Worm (Caenorhabditis elegans) whole organism, L2 larva: ENCODE data around the gene Y43F8B.9.

ENCODE experiments used
- C34F6.9 ChIP-seq: fragments of 150-350 bp; optimal IDR thresholded peaks from 2 replicates; lab custom pipeline; 2014; ENCODE audit warnings: missing biosample characterization, missing genetic modification characterization
- F13H6.1 ChIP-seq: sonication (generic microtip); optimal IDR thresholded peaks from 2 replicates; lab custom pipeline; 2016; ENCODE audit warnings: missing genetic modification characterization, missing compliant biosample characterization
- R02D3.7 ChIP-seq: fragments of 150-350 bp; optimal IDR thresholded peaks from 2 replicates; lab custom pipeline; 2014; ENCODE audit warnings: missing biosample characterization, missing genetic modification characterization
- Y55F3AM.14 ChIP-seq: fragments of 200-800 bp; sonication (Bioruptor generic); optimal IDR thresholded peaks from 2 replicates; lab custom pipeline; 2018; ENCODE audit warnings: mild to moderate bottlenecking, missing genetic modification characterization, missing compliant biosample characterization
- ZK546.5 ChIP-seq: sonication (generic microtip); optimal IDR thresholded peaks from 2 replicates; lab custom pipeline; 2017; ENCODE audit warnings: missing biosample characterization, missing genetic modification characterization
- alr-1 ChIP-seq: fragments of 150-350 bp; optimal IDR thresholded peaks from 2 replicates; lab custom pipeline; 2014; ENCODE audit warnings: missing biosample characterization, missing genetic modification characterization
- aly-2 ChIP-seq: fragments of 150-350 bp; optimal IDR thresholded peaks from 2 replicates; lab custom pipeline; 2014; ENCODE audit warnings: missing biosample characterization, missing genetic modification characterization
- blmp-1 ChIP-seq: sonication (generic microtip); optimal IDR thresholded peaks from 2 replicates; lab custom pipeline; 2017; ENCODE audit warnings: missing genetic modification characterization, mild to moderate bottlenecking, missing compliant biosample characterization, antibody characterized with exemption, moderate library complexity; ENCODE audit not compliant: insufficient read depth
- ceh-16 ChIP-seq: fragments of 150-350 bp; optimal IDR thresholded peaks from 2 replicates; lab custom pipeline; 2014; ENCODE audit warnings: missing biosample characterization, missing genetic modification characterization
- ceh-82 ChIP-seq: fragments of 150-350 bp; optimal IDR thresholded peaks from 2 replicates; lab custom pipeline; 2014; ENCODE audit warnings: missing biosample characterization, missing genetic modification characterization
- dmd-4 ChIP-seq: sonication (generic microtip); optimal IDR thresholded peaks from 2 replicates; lab custom pipeline; 2017; ENCODE audit warnings: missing biosample characterization, missing genetic modification characterization
- egl-27 ChIP-seq: sonication (generic microtip); optimal IDR thresholded peaks from 3 replicates; lab custom pipeline; 2017; ENCODE audit warnings: missing biosample characterization, missing genetic modification reagents, missing genetic modification characterization
- elt-1 ChIP-seq: fragments of 150-350 bp; optimal IDR thresholded peaks from 2 replicates; lab custom pipeline; 2014; ENCODE audit warnings: missing biosample characterization, missing genetic modification characterization
- elt-3 ChIP-seq: sonication (generic microtip); optimal IDR thresholded peaks from 2 replicates; lab custom pipeline; 2017; ENCODE audit warnings: missing biosample characterization, missing genetic modification characterization
- gmeb-1 ChIP-seq: fragments of 150-350 bp; optimal IDR thresholded peaks from 2 replicates; lab custom pipeline; 2014; ENCODE audit warnings: missing biosample characterization, missing genetic modification characterization
- lin-11 ChIP-seq: fragments of 150-350 bp; sonication (generic microtip); optimal IDR thresholded peaks from 2 replicates; lab custom pipeline; 2014; ENCODE audit warnings: missing biosample characterization, missing genetic modification characterization, inconsistent platforms, mixed read lengths
- lin-39 ChIP-seq: fragments of 150-350 bp; optimal IDR thresholded peaks from 2 replicates; lab custom pipeline; 2014; ENCODE audit warnings: missing biosample characterization, missing genetic modification reagents, missing genetic modification characterization
- mab-5 ChIP-seq: fragments of 150-350 bp; optimal IDR thresholded peaks from 2 replicates; lab custom pipeline; 2014; ENCODE audit warnings: missing biosample characterization, missing genetic modification characterization
- mbf-1 ChIP-seq: sonication (generic microtip); optimal IDR thresholded peaks from 2 replicates; lab custom pipeline; 2017; ENCODE audit warnings: missing biosample characterization, missing genetic modification characterization
- nhr-10 ChIP-seq: sonication (generic microtip); optimal IDR thresholded peaks from 2 replicates; lab custom pipeline; 2017; ENCODE audit warnings: missing biosample characterization, missing genetic modification characterization
- nhr-11 ChIP-seq: fragments of 150-350 bp; optimal IDR thresholded peaks from 2 replicates; lab custom pipeline; 2014; ENCODE audit warnings: missing biosample characterization, missing genetic modification characterization
- nhr-12 ChIP-seq: fragments of 150-350 bp; optimal IDR thresholded peaks from 2 replicates; lab custom pipeline; 2014; ENCODE audit warnings: missing biosample characterization, missing genetic modification characterization
- nhr-129 ChIP-seq: fragments of 150-350 bp; optimal IDR thresholded peaks from 2 replicates; lab custom pipeline; 2014; ENCODE audit warnings: missing biosample characterization, missing genetic modification characterization
- nhr-21 ChIP-seq: fragments of 150-350 bp; optimal IDR thresholded peaks from 2 replicates; lab custom pipeline; 2014; ENCODE audit warnings: missing biosample characterization, missing genetic modification characterization
- nhr-23 ChIP-seq: fragments of 150-350 bp; optimal IDR thresholded peaks from 2 replicates; lab custom pipeline; 2014; ENCODE audit warnings: missing biosample characterization, missing genetic modification reagents, missing genetic modification characterization
- nhr-77 ChIP-seq: fragments of 150-350 bp; optimal IDR thresholded peaks from 2 replicates; lab custom pipeline; 2014; ENCODE audit warnings: missing biosample characterization, missing genetic modification characterization
- peb-1 ChIP-seq: fragments of 150-350 bp; optimal IDR thresholded peaks from 2 replicates; lab custom pipeline; 2014; ENCODE audit warnings: missing biosample characterization, missing genetic modification characterization
- sem-4 ChIP-seq: fragments of 150-350 bp; optimal IDR thresholded peaks from 2 replicates; lab custom pipeline; 2014; ENCODE audit warnings: missing biosample characterization, missing genetic modification reagents, missing genetic modification characterization
- skn-1 ChIP-seq: sonication (generic microtip); optimal IDR thresholded peaks from 2 replicates; lab custom pipeline; 2017; ENCODE audit warnings: missing biosample characterization, missing genetic modification characterization
- unc-55 ChIP-seq: fragments of 150-350 bp; sonication (generic microtip); optimal IDR thresholded peaks from 3 replicates; lab custom pipeline; 2014; ENCODE audit warnings: missing biosample characterization, missing genetic modification reagents, missing genetic modification characterization
- unc-62 ChIP-seq: fragments of 150-350 bp; optimal IDR thresholded peaks from 2 replicates; lab custom pipeline; 2014; ENCODE audit warnings: missing biosample characterization, missing genetic modification reagents, missing genetic modification characterization
- zag-1 ChIP-seq: fragments of 150-350 bp; optimal IDR thresholded peaks from 2 replicates; lab custom pipeline; 2014; ENCODE audit warnings: missing biosample characterization, missing genetic modification characterization
- ztf-1 ChIP-seq: fragments of 200-800 bp; sonication (Bioruptor generic); conservative IDR thresholded peaks from 2 replicates; pipeline ENCODE4 v1.3.6; 2022; ENCODE audit warnings: missing genetic modification characterization, missing compliant biosample characterization
- ztf-4 ChIP-seq: fragments of 150-350 bp; optimal IDR thresholded peaks from 2 replicates; lab custom pipeline; 2014; ENCODE audit warnings: missing biosample characterization, missing genetic modification characterization

Y43F8B.9 gene

ce11 chrV:19497087-19497486 is 19.1 kb downstream of the Y43F8B.9 start:
- TF ChIP-seq Y55F3AM.14 (GFP tag; lab: Kevin White, UChicago): no peak
- no peak for TF ChIP-seq skn-1

ce11 chrV:19501389-19501788 is 23.4 kb downstream of the Y43F8B.9 start:
- TF ChIP-seq nhr-129 (tag; lab: Kevin White, UChicago) (no peak), gmeb-1 (no peak), zag-1 (tag; lab: Kevin White, UChicago) (no peak), nhr-23 (tag; lab: Kevin White, UChicago) (no peak), peb-1 (tag; lab: Kevin White, UChicago) (no peak), lin-11 (no peak), nhr-77 (tag; lab: Kevin White, UChicago) (no peak), nhr-11 (tag; lab: Kevin White, UChicago) (no peak), mbf-1 (tag; lab: Kevin White, UChicago) (no peak), unc-62 (GFP tag; lab: Kevin White, UChicago) (no peak), elt-3 (tag; lab: Kevin White, UChicago) (no peak), ztf-4 (no peak), dmd-4 (no peak), ZK546.5 (tag; lab: Kevin White, UChicago) (no peak), elt-1 (no peak), C34F6.9 (no peak), unc-55 (GFP tag; lab: Kevin White, UChicago) (no peak), mab-5 (tag; lab: Kevin White, UChicago) (no peak), aly-2 (tag; lab: Kevin White, UChicago) (no peak)

- TF ChIP-seq alr-1 (tag; lab: Kevin White, UChicago): no peak
- TF ChIP-seq nhr-21 (tag; lab: Kevin White, UChicago): no peak
- TF ChIP-seq R02D3.7 (tag; lab: Kevin White, UChicago): no peak
- TF ChIP-seq zag-1 (tag; lab: Kevin White, UChicago): no peak
- TF ChIP-seq C34F6.9: no peak
- TF ChIP-seq Y55F3AM.14 (GFP tag; lab: Kevin White, UChicago): no peak
- TF ChIP-seq nhr-12 (tag; lab: Kevin White, UChicago): no peak
- TF ChIP-seq ZK546.5 (tag; lab: Kevin White, UChicago): no peak
- no peak for TF ChIP-seq nhr-77 (tag; lab: Kevin White, UChicago)
- no peak for TF ChIP-seq ztf-1 (GFP tag; lab: Robert Waterston, UW)
- TF ChIP-seq, all 48 proteins: peak for 0
Measured at ce11 chrV:19502579-19503151, 24.7 kb downstream of the Y43F8B.9 start, which contains the start of gene Y43F8B.3. Gene Y43F8B.3, plus strand, starts transcription at chrV:19503101.

DNA sequence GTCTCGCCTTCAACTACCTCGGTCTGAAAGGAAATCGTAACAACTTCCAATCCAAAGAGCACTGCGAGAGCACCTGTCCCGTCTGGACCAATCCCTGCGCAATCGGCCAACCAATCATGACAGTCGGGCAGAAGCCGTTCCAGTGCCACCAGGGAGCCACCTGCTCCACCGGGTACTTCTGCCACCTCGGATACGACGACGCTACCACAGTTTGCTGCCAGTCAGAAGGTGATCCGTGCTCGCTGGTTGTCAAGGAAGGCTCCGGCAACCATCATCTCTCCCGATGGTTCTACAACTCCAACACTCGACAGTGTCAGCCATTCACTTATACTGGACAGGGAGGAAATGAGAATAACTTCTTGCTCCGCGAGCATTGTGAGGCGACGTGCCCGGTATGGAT is 31.1 kb downstream of the Y43F8B.9 start:
- TF ChIP-seq skn-1: no peak
- no peak for TF ChIP-seq ceh-82 (tag; lab: Kevin White, UChicago)
- TF ChIP-seq F13H6.1 (tag; lab: Kevin White, UChicago): no peak
- no peak for TF ChIP-seq ztf-4

ce11 chrV:19510352-19510751 is 32.4 kb downstream of the Y43F8B.9 start:
- TF ChIP-seq ceh-16: no peak
- no peak for TF ChIP-seq nhr-10
- no peak for TF ChIP-seq zag-1 (tag; lab: Kevin White, UChicago)
- TF ChIP-seq egl-27 (tag; lab: Kevin White, UChicago): no peak
- TF ChIP-seq nhr-23 (tag; lab: Kevin White, UChicago): no peak
- TF ChIP-seq sem-4 (tag; lab: Kevin White, UChicago): no peak
- TF ChIP-seq gmeb-1: no peak
- TF ChIP-seq aly-2 (tag; lab: Kevin White, UChicago): no peak
- TF ChIP-seq lin-39: no peak
- no peak for TF ChIP-seq skn-1

DNA sequence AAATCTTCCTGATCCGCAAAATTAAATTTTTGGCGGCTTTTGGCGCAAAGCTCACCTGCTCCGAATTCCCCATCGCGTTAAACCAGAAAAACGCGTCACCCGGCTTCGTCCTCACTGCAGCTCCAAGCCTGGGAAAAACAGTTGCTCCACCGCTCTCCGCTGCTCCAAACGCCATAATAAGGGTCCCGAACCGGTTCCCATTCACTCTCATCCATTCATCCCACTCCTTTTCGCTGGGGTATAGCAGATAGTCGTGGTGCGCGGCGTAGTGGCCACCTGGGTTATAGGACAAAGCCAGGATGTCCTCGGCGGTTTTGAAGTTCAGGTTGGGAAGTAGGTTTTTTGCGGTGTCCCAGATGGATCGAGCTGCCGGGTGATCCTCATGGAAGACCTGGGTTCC is 33.0 kb downstream of the Y43F8B.9 start:
- TF ChIP-seq elt-3 (tag; lab: Kevin White, UChicago): no peak
- no peak for TF ChIP-seq blmp-1
- no peak for TF ChIP-seq alr-1 (tag; lab: Kevin White, UChicago)
- no peak for TF ChIP-seq nhr-10
